Worm (Caenorhabditis elegans) whole organism, L4 larva: Measurements from ENCODE around the gene F01D4.5.

Experiments used
- fkh-10 ChIP-seq: fragments of 150-350 bp; optimal IDR thresholded peaks from 2 replicates; lab custom pipeline; 2014; ENCODE audit warnings: missing biosample characterization, missing genetic modification reagents, missing genetic modification characterization
- lin-13 ChIP-seq: fragments of 150-350 bp; optimal IDR thresholded peaks from 2 replicates; lab custom pipeline; 2014; ENCODE audit warnings: missing biosample characterization, missing genetic modification reagents, missing genetic modification characterization
- mdl-1 ChIP-seq, 2 experiments: fragments of 150-350 bp in 1 of 2; sonication (generic microtip) in 1 of 2; optimal IDR thresholded peaks; 2 replicates each; lab custom pipeline; 2014 to 2017; ENCODE audit warnings: missing biosample characterization in 2 of 2, missing genetic modification characterization in 2 of 2
- zfp-2 ChIP-seq: sonication (generic microtip); optimal IDR thresholded peaks from 2 replicates; lab custom pipeline; 2016; ENCODE audit warnings: mild to moderate bottlenecking, missing genetic modification characterization, missing compliant biosample characterization
- ztf-7 ChIP-seq: fragments of 150-350 bp; optimal IDR thresholded peaks from 2 replicates; lab custom pipeline; 2014; ENCODE audit warnings: missing biosample characterization, missing genetic modification characterization

DNA sequence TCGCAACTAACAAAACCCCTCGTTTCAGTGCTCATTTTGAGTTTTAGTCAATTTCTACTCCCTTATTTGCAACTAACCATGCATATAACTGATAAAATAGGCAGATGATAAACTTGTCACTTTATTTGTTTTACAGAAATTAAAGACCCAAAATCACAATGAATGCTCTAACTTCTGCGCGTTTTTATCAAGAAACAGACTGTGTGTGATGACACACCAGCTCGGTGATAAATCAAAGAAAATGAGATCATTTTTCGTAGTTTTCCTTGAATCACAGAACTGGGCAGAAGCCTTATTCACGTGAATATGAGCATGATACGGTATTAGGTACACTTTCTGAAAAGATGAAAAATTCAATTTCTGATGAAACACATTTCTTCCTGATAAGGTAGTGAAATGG lies 20.3 kb downstream of the F01D4.5 start:
- TF ChIP-seq fkh-10 (GFP tag; lab: Kevin White, UChicago) (no peak), lin-13 (GFP tag; lab: Kevin White, UChicago) (no peak), zfp-2 (tag; lab: Kevin White, UChicago) (no peak), ztf-7 (tag; lab: Kevin White, UChicago) (no peak), mdl-1 (tag; optimal IDR thresholded peaks at IDR 0.05; lab: Kevin White, UChicago) (no peak)
